Worm (Caenorhabditis elegans): Measurements from ENCODE around the gene K08D12.3.

K08D12.3 gene

DNA sequence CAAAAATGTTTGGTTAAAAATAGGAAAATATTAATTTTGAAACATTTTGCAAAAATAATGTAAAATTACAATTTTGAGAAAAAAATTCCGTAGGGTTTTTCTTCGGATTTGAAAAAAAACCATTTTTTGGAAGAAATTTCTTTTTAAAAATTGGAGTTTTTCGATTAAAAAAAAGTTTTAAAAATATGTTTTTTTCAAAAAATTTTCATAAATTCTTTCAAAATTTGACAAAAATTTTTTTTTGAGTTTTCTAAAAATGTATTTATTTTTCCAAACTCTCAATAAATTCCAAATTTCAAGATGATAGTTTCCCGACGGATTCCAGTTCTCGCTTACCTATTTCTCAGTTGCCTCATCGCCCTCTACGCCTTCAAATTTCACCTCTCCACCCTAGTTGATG, 10.5 kb upstream of the K08D12.3 start, which contains the start of gene bus-2:
Gene bus-2, plus strand, starts transcription at position 301 of the 400 bp plus-strand sequence.
- TF ChIP-seq nhr-28 (tag; optimal IDR thresholded peaks at IDR 0.05) (no peak), ceh-83 (GFP tag; optimal IDR thresholded peaks at IDR 0.05) (no peak), ztf-11 (tag; optimal IDR thresholded peaks at IDR 0.05) (no peak), nhr-2 (tag; optimal IDR thresholded peaks at IDR 0.05) (no peak), elt-1 (tag; optimal IDR thresholded peaks at IDR 0.05; ENCODE audit: borderline replicate concordance, insufficient read depth) (no peak), ceh-39 (tag; optimal IDR thresholded peaks at IDR 0.05) (no peak), zip-8 (tag; optimal IDR thresholded peaks at IDR 0.05) (no peak), M03D4.4 (tag; optimal IDR thresholded peaks at IDR 0.05) (no peak), mep-1 (tag; optimal IDR thresholded peaks at IDR 0.05) (no peak), snpc-4 (tag; optimal IDR thresholded peaks at IDR 0.05) (no peak)

DNA sequence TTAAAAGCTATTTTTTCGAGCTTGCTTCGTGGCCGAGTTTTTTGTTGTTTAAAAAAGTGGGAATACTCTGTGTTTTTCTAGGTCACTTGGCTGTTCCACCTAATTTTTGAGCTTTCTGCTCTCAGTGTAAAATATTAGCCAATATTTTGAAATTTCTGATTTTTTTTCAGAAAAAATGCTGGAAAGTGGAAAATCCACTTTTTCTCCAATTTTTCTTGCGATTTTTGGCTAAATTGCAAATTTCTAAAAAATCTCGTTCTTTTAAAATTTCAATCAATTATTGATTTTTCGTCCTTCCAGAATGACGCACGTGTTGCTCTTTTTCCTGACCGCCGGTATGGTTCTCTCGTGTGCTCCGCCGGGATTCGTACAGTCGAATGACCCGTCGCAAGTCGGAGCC, 3.1 kb upstream of the K08D12.3 start, which contains the start of gene K08D12.4:
Gene K08D12.4, plus strand, starts transcription at position 301 of the 400 bp plus-strand sequence.
- TF ChIP-seq snpc-4 (tag; optimal IDR thresholded peaks at IDR 0.05) (no peak), nhr-28 (tag; optimal IDR thresholded peaks at IDR 0.05) (no peak)

DNA sequence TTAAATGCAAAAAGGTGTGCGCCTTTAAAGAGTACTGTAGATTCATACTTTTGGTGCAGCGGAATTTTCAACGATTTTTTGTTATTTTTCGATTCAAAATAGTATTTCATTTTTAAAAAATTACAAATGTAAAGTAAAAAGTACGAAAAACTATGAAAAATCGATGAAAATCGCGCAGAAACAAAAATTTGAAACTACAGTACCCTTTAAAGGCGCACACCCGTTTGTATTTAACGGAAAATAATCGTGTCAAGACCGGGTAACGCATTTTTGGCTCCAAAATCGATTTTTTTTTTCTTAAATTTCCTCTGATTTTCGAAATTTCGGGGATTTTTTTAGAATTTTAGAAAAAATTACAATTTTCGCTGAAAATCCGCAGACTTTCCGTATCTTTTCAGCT, 2.1 kb upstream of the K08D12.3 start:
- no peak for TF ChIP-seq elt-1 (tag; optimal IDR thresholded peaks at IDR 0.05; ENCODE audit: borderline replicate concordance, insufficient read depth)
- no peak for TF ChIP-seq ztf-11 (tag; optimal IDR thresholded peaks at IDR 0.05)
- no peak for TF ChIP-seq nhr-76 (tag; optimal IDR thresholded peaks at IDR 0.05)
- no peak for TF ChIP-seq snpc-4 (tag; optimal IDR thresholded peaks at IDR 0.05)
- no peak for TF ChIP-seq ceh-43 (GFP tag; optimal IDR thresholded peaks at IDR 0.05)
- no peak for TF ChIP-seq ces-1 (GFP tag; optimal IDR thresholded peaks at IDR 0.05)
- no peak for TF ChIP-seq nhr-12 (tag; optimal IDR thresholded peaks at IDR 0.05)
- TF ChIP-seq nhr-28 (tag; optimal IDR thresholded peaks at IDR 0.05): no peak
- TF ChIP-seq sptf-1 (tag; optimal IDR thresholded peaks at IDR 0.05): no peak
- TF ChIP-seq tbx-8 (GFP tag; optimal IDR thresholded peaks at IDR 0.05): no peak
- no peak for TF ChIP-seq mep-1 (tag; optimal IDR thresholded peaks at IDR 0.05)
- no peak for TF ChIP-seq hlh-1 (tag; optimal IDR thresholded peaks at IDR 0.05)
- TF ChIP-seq drap-1 (GFP tag; optimal IDR thresholded peaks at IDR 0.05): no peak
- no peak for TF ChIP-seq nhr-2 (tag; optimal IDR thresholded peaks at IDR 0.05)
- TF ChIP-seq lin-13 (tag; optimal IDR thresholded peaks at IDR 0.05): no peak
- no peak for TF ChIP-seq unc-39 (tag; optimal IDR thresholded peaks at IDR 0.05)
- no peak for TF ChIP-seq zip-8 (tag; optimal IDR thresholded peaks at IDR 0.05)
- no peak for TF ChIP-seq flh-1 (GFP tag; optimal IDR thresholded peaks at IDR 0.05)
- no peak for TF ChIP-seq lsy-2 (tag; optimal IDR thresholded peaks at IDR 0.05)

DNA sequence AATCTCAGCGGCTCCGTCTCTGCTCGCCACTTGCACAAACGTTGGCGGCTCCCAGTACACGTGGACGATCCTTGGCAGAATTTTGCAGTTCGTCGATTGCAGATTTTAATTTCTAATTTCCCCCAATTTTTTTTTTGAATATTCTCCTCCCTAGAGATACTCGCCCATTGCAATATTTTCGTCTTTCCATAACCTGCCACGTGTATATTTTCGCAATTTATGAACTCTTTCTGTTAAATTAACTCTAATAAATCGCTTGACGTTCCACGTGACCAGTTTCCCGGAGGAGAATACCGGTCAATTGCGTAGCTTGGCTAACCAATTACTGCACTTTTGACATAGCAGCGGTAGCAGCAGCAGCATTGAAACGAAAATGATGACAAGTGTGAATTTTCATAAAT, 1.6 kb upstream of the K08D12.3 start:
- no peak for TF ChIP-seq unc-39 (tag; optimal IDR thresholded peaks at IDR 0.05)
- no peak for TF ChIP-seq ceh-83 (GFP tag; optimal IDR thresholded peaks at IDR 0.05)
- TF ChIP-seq flh-1 (GFP tag; optimal IDR thresholded peaks at IDR 0.05): no peak

DNA sequence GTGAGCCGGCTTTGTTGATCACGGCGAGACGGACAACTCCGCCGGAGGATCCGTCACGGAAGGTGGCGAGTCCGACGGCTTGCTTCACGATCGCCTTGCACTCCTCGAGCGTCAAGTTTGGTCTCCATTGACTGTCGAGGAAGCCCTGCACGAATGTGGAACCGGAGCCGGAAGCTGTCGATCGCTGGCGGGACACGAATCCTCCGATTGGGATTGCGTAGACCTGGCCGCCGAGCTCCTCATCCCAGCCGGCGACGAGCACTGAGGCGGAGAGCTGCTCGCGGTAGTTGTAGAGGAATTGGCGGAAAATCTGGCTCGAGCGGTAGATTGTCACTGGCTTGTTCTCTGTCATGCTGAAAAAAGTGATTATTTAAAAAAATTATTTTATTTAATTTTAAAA, 1.1 kb upstream of the K08D12.3 start:
- TF ChIP-seq elt-1 (tag; optimal IDR thresholded peaks at IDR 0.05; ENCODE audit: borderline replicate concordance, insufficient read depth): no peak
- TF ChIP-seq unc-39 (tag; optimal IDR thresholded peaks at IDR 0.05): no peak
- no peak for TF ChIP-seq mab-5 (tag; optimal IDR thresholded peaks at IDR 0.05)
- no peak for TF ChIP-seq nhr-237 (tag; optimal IDR thresholded peaks at IDR 0.05)
- TF ChIP-seq nhr-2 (tag; optimal IDR thresholded peaks at IDR 0.05): no peak
- TF ChIP-seq mep-1 (tag; optimal IDR thresholded peaks at IDR 0.05): no peak
- TF ChIP-seq nhr-76 (tag; optimal IDR thresholded peaks at IDR 0.05): no peak
- TF ChIP-seq unc-120 (tag; optimal IDR thresholded peaks at IDR 0.05; ENCODE audit: poor library complexity, severe bottlenecking): no peak
- no peak for TF ChIP-seq blmp-1 (tag; optimal IDR thresholded peaks at IDR 0.05)
- no peak for TF ChIP-seq cnd-1 (tag; optimal IDR thresholded peaks at IDR 0.05)

DNA sequence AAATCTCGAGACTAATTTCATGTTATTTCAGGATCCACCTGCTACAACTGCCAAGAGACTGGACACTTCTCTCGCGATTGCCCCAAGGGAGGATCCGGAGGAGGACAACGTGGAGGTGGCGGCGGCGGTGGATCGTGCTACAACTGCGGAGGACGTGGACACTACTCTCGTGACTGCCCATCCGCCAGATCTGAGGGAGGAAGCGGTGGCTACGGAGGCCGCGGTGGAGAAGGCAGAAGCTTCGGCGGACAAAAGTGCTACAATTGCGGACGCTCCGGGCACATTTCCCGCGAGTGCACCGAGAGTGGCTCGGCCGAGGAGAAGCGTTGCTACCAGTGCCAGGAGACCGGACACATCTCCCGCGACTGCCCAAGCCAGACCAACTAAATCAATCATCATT, 470 bp downstream of the K08D12.3 start:
- TF ChIP-seq ceh-43 (GFP tag; optimal IDR thresholded peaks at IDR 0.05): no peak
- no peak for TF ChIP-seq unc-62 (GFP tag; optimal IDR thresholded peaks at IDR 0.05)
- no peak for TF ChIP-seq hlh-1 (tag; optimal IDR thresholded peaks at IDR 0.05)
- TF ChIP-seq snpc-4 (tag; optimal IDR thresholded peaks at IDR 0.05): no peak
- TF ChIP-seq pha-4 (tag; optimal IDR thresholded peaks at IDR 0.05): no peak
- TF ChIP-seq blmp-1 (tag; optimal IDR thresholded peaks at IDR 0.05): no peak
- no peak for TF ChIP-seq nhr-12 (tag; optimal IDR thresholded peaks at IDR 0.05)
- TF ChIP-seq flh-1 (GFP tag; optimal IDR thresholded peaks at IDR 0.05): no peak
- no peak for TF ChIP-seq cnd-1 (tag; optimal IDR thresholded peaks at IDR 0.05)
